Fruit fly (Drosophila melanogaster): ENCODE results near the gene tty.

Gene tty

DNA sequence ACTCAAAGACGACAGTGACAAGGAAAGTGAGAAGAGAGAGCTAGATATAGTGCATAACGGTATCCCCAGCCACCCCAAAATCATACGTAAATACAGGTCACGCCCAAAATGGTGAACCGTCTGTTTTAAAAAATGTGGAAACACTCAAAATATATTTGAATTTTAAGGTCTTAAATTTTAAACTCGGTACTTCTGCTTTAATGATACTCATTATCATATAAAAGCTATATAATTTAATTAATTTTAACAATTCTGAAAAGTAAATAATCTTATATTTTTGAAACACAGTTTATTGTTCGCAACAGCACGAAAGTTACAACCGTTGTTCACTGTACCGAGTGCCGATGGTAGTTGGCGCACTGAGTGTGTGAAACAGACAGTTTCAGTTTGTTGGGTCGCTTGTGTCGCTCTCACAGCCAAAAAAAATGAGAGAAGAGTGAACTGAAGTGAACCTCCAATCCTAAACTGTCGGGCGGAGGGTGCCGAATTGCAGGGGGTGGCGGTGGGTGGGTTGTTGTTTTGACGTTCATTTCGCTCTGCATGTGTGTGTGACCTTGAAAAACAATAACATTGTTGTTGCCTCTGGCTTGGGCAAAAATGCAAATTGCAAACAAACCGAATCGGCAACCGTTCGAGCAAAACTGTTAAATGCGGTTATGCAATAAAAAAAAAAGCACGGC lies 27.0 kb upstream of the tty start (continued):
- TF ChIP-seq Neu2 (GFP tag; optimal IDR thresholded peaks at IDR 0.05; ENCODE audit: borderline replicate concordance), result no peak
- TF ChIP-seq cato (GFP tag; optimal IDR thresholded peaks at IDR 0.05; ENCODE audit: borderline replicate concordance), result peak; percentile 59
- no peak for TF ChIP-seq Elba2 (GFP tag; optimal IDR thresholded peaks at IDR 0.05)
- peak; percentile 81 for TF ChIP-seq ci (GFP tag; IDR thresholded peaks at IDR 0.05)
- peak; percentile 89 for TF ChIP-seq Dbx (GFP tag; IDR thresholded peaks at IDR 0.05)
- peak; percentile 25 for TF ChIP-seq Atf-2 (GFP tag; optimal IDR thresholded peaks at IDR 0.05)
- no peak for TF ChIP-seq Hey (tag; optimal IDR thresholded peaks at IDR 0.05)
- peak; percentile 53; the same call in 1 of the 3 replicates for TF ChIP-seq CG3726 (GFP tag; IDR thresholded peaks at IDR 0.05)
- TF ChIP-seq CG13123 (GFP tag; optimal IDR thresholded peaks at IDR 0.05), result peak; percentile 75
- TF ChIP-seq ssp (GFP tag; IDR thresholded peaks at IDR 0.05), result peak; percentile 79
- TF ChIP-seq CG10462 (GFP tag; optimal IDR thresholded peaks at IDR 0.05), result peak; percentile 78
- TF ChIP-seq cad (GFP tag; optimal IDR thresholded peaks at IDR 0.05), result no peak
- peak; percentile 84 for TF ChIP-seq twi (tag; optimal IDR thresholded peaks at IDR 0.05)
- peak; percentile 96 for TF ChIP-seq Hmr (GFP tag; optimal IDR thresholded peaks at IDR 0.05)
- TF ChIP-seq CG1024 (GFP tag; IDR thresholded peaks at IDR 0.05), result no peak; the same call in 1 of the 2 replicates
- peak; percentile 69 for TF ChIP-seq Gsc (GFP tag; IDR thresholded peaks at IDR 0.05)
- peak; percentile 54 to 64 for TF ChIP-seq Pdp1 (GFP tag; optimal IDR thresholded peaks at IDR 0.05)
- TF ChIP-seq dm (GFP tag; optimal IDR thresholded peaks at IDR 0.05), result no peak
- peak; percentile 6 for TF ChIP-seq CG9797 (GFP tag; optimal IDR thresholded peaks at IDR 0.05)
- peak; percentile 74; the same call in 1 of the 2 replicates for TF ChIP-seq CG11085 (GFP tag; IDR thresholded peaks at IDR 0.05)
- peak; percentile 63; the same call in 1 of the 3 replicates for TF ChIP-seq C15 (GFP tag; IDR thresholded peaks at IDR 0.05)
- no peak for TF ChIP-seq HLH4C (GFP tag; IDR thresholded peaks at IDR 0.05; ENCODE audit: partially characterized antibody)
- no peak for TF ChIP-seq CG6175 (GFP tag; IDR thresholded peaks at IDR 0.05)
- peak; percentile 92 for TF ChIP-seq ATbp (GFP tag; optimal IDR thresholded peaks at IDR 0.05)
- TF ChIP-seq CG18619 (GFP tag; optimal IDR thresholded peaks at IDR 0.05), result peak; percentile 91
- TF ChIP-seq CG17328 (GFP tag; IDR thresholded peaks at IDR 0.05), result peak; percentile 80; the same call in 1 of the 2 replicates
- peak; percentile 93 for TF ChIP-seq CG12391 (tag; optimal IDR thresholded peaks at IDR 0.05)
- peak; percentile 74 for TF ChIP-seq zen (tag; optimal IDR thresholded peaks at IDR 0.05)
- TF ChIP-seq sna (GFP tag; IDR thresholded peaks at IDR 0.05; ENCODE audit: partially characterized antibody), result no peak
- peak; percentile 99 for TF ChIP-seq grau (tag; optimal IDR thresholded peaks at IDR 0.05)
- no peak for TF ChIP-seq HLHmδ (GFP tag; optimal IDR thresholded peaks at IDR 0.05)
- TF ChIP-seq tin (GFP tag; optimal IDR thresholded peaks at IDR 0.05), result peak; percentile 89
- peak; percentile 57 for TF ChIP-seq ash1 (GFP tag; optimal IDR thresholded peaks at IDR 0.05)
- TF ChIP-seq CG12071 (GFP tag; optimal IDR thresholded peaks at IDR 0.05), result peak; percentile 77
- peak; percentile 87 for TF ChIP-seq Chrac-16 (GFP tag; optimal IDR thresholded peaks at IDR 0.05)
- peak; percentile 86 for TF ChIP-seq fd3F (GFP tag; optimal IDR thresholded peaks at IDR 0.05)
- TF ChIP-seq CG43689 (GFP tag; IDR thresholded peaks at IDR 0.05), result peak; percentile 75
- peak; percentile 90 for TF ChIP-seq gcm (GFP tag; optimal IDR thresholded peaks at IDR 0.05)
- peak; percentile 97 for TF ChIP-seq Fer1 (GFP tag; optimal IDR thresholded peaks at IDR 0.05)
- TF ChIP-seq CG7372 (GFP tag; IDR thresholded peaks at IDR 0.05), result peak; percentile 88
- peak; percentile 88 for TF ChIP-seq CG9932 (GFP tag; IDR thresholded peaks at IDR 0.05)
- TF ChIP-seq usp (GFP tag; optimal IDR thresholded peaks at IDR 0.05), result no peak
- TF ChIP-seq Lim3 (GFP tag; IDR thresholded peaks at IDR 0.05), result 0 out of 2 replicates have a peak, but pooled peaks have one; percentile 30
- no peak for TF ChIP-seq prd (optimal IDR thresholded peaks at IDR 0.05)
- TF ChIP-seq prd (GFP tag; IDR thresholded peaks at IDR 0.05), result peak; percentile 90
- TF ChIP-seq fru (optimal IDR thresholded peaks at IDR 0.05), result no peak
- TF ChIP-seq CG34224 (GFP tag; IDR thresholded peaks at IDR 0.05; ENCODE audit: partially characterized antibody), result no peak
- peak; percentile 25 for TF ChIP-seq bigmax (GFP tag; optimal IDR thresholded peaks at IDR 0.05)
- TF ChIP-seq CG6854 (GFP tag; optimal IDR thresholded peaks at IDR 0.05), result peak; percentile 90
- TF ChIP-seq zfh2 (GFP tag; optimal IDR thresholded peaks at IDR 0.05), result peak; percentile 34
